Fruit fly (Drosophila melanogaster): Measurements from ENCODE around the gene CG7231.

CG7231 gene

dm6 chr2L:7991951-7992350 is 8.2 kb downstream of the CG7231 start (continued):
- TF ChIP-seq ss (GFP tag; optimal IDR thresholded peaks at IDR 0.05) (no peak), Ets96B (tag; optimal IDR thresholded peaks at IDR 0.05) (peak; percentile 8), CG6792 (GFP tag; optimal IDR thresholded peaks at IDR 0.05) (peak; percentile 36), Eip75B (GFP tag; optimal IDR thresholded peaks at IDR 0.05) (no peak), CG3032 (tag; optimal IDR thresholded peaks at IDR 0.05) (no peak), fkh (GFP tag; optimal IDR thresholded peaks at IDR 0.05) (no peak), Hr39 (GFP tag; optimal IDR thresholded peaks at IDR 0.05) (peak; percentile 86), Blimp-1 (GFP tag; optimal IDR thresholded peaks at IDR 0.05) (no peak), salr (GFP tag; optimal IDR thresholded peaks at IDR 0.05) (no peak), Sox15 (GFP tag; optimal IDR thresholded peaks at IDR 0.05) (peak; percentile 5), net (GFP tag; optimal IDR thresholded peaks at IDR 0.05) (no peak), CG11762 (GFP tag; optimal IDR thresholded peaks at IDR 0.05; ENCODE audit: insufficient read depth) (no peak), CG8119 (GFP tag; IDR thresholded peaks at IDR 0.05) (no peak), CG8319 (GFP tag; optimal IDR thresholded peaks at IDR 0.05) (no peak), fd85E (GFP tag; optimal IDR thresholded peaks at IDR 0.05) (no peak), dsx (GFP tag; optimal IDR thresholded peaks at IDR 0.05; ENCODE audit: poor library complexity, severe bottlenecking) (peak; percentile 19), Eip93F (GFP tag; optimal IDR thresholded peaks at IDR 0.05) (no peak), CG10669 (GFP tag; optimal IDR thresholded peaks at IDR 0.05) (no peak), cyc (GFP tag; optimal IDR thresholded peaks at IDR 0.05) (peak; percentile 62), CG3919 (GFP tag; optimal IDR thresholded peaks at IDR 0.05) (peak; percentile 19), acj6 (GFP tag; optimal IDR thresholded peaks at IDR 0.05) (peak; percentile 48), CG7368 (GFP tag; optimal IDR thresholded peaks at IDR 0.05) (peak; percentile 20), pdm3 (GFP tag; optimal IDR thresholded peaks at IDR 0.05) (peak; percentile 60), CG6276 (GFP tag; optimal IDR thresholded peaks at IDR 0.05) (no peak), eg (GFP tag; IDR thresholded peaks at IDR 0.05) (0 out of 3 replicates have a peak, but pooled peaks have one; percentile 39), CG8632 (GFP tag; optimal IDR thresholded peaks at IDR 0.05) (peak; percentile 29), Sox14 (GFP tag; optimal IDR thresholded peaks at IDR 0.05) (peak; percentile 16), spab (GFP tag; optimal IDR thresholded peaks at IDR 0.05) (no peak), lz (GFP tag; optimal IDR thresholded peaks at IDR 0.05) (peak; percentile 78), CG4318 (GFP tag; optimal IDR thresholded peaks at IDR 0.05) (no peak), CG9139 (GFP tag; optimal IDR thresholded peaks at IDR 0.05) (no peak), Lpt (GFP tag; optimal IDR thresholded peaks at IDR 0.05) (no peak), vri (GFP tag; optimal IDR thresholded peaks at IDR 0.05) (peak; percentile 25), OdsH (GFP tag; optimal IDR thresholded peaks at IDR 0.05) (peak; percentile 46), Ets21C (GFP tag; optimal IDR thresholded peaks at IDR 0.05) (peak; percentile 62), svp (GFP tag) (peak; percentile 81), CG15336 (GFP tag; IDR thresholded peaks at IDR 0.05) (0 out of 2 replicates have a peak, but pooled peaks have one; percentile 15), fd59A (GFP tag; optimal IDR thresholded peaks at IDR 0.05) (no peak), CG11294 (GFP tag; IDR thresholded peaks at IDR 0.05) (no peak), Hr38 (GFP tag; optimal IDR thresholded peaks at IDR 0.05) (no peak), CG32006 (GFP tag; optimal IDR thresholded peaks at IDR 0.05) (peak; percentile 24)

DNA sequence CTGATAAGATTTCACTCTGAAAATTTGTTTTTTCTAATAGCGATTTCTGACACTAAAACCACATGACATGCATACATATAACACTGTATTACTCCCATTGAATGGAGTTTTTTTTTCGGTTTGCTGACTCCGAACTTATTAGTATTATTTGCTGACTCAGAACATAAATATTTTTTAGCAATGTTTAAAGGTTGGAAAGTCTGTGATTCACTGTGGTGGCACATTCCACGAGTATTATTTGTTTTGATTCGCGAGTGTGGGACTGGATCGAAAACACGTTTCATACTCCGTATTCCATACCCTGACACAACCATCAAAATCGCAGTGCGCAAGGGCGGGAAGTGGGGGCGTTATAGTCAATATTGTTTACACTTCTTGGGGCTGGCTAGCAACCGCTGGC is 8.9 kb downstream of the CG7231 start:
- no peak for TF ChIP-seq CG15336 (GFP tag; IDR thresholded peaks at IDR 0.05)
- TF ChIP-seq fkh (GFP tag; optimal IDR thresholded peaks at IDR 0.05), result peak; percentile 35
- TF ChIP-seq CG6854 (GFP tag; optimal IDR thresholded peaks at IDR 0.05), result no peak
- no peak for TF ChIP-seq lz (GFP tag; optimal IDR thresholded peaks at IDR 0.05)
- no peak for TF ChIP-seq CG6792 (GFP tag; optimal IDR thresholded peaks at IDR 0.05)
- TF ChIP-seq svp (GFP tag), result peak; percentile 27
